Fruit fly (Drosophila melanogaster) whole organism, embryonic: ENCODE data around the gene Etfb.

Source experiments
- Atf6 ChIP-seq: fragments of 200-800 bp; sonication (Bioruptor generic); IDR thresholded peaks from 2 replicates; pipeline ENCODE4 v1.3.6; 2022; ENCODE audit warnings: missing biosample characterization, missing genetic modification characterization
- CG14014 ChIP-seq: fragments of 200-800 bp; sonication (Bioruptor generic); IDR thresholded peaks from 2 replicates; pipeline ENCODE4 v1.3.6; 2022; ENCODE audit warnings: missing biosample characterization, missing genetic modification characterization
- CG14050 ChIP-seq: fragments of 200-800 bp; sonication (Bioruptor generic); IDR thresholded peaks from 3 replicates; pipeline ENCODE4 v1.3.6; 2022; ENCODE audit warnings: missing biosample characterization, missing genetic modification characterization
- CG1602 ChIP-seq: fragments of 200-800 bp; sonication (Bioruptor generic); optimal IDR thresholded peaks from 3 replicates; lab custom pipeline; 2016; ENCODE audit warnings: missing biosample characterization, missing genetic modification characterization
- CG2120 ChIP-seq: fragments of 200-800 bp; sonication (Bioruptor generic); optimal IDR thresholded peaks from 3 replicates; lab custom pipeline; 2016; ENCODE audit warnings: missing biosample characterization, missing genetic modification characterization
- CG2678 ChIP-seq: fragments of 200-800 bp; sonication (Bioruptor generic); optimal IDR thresholded peaks from 3 replicates; lab custom pipeline; 2019; ENCODE audit warnings: missing biosample characterization, mild to moderate bottlenecking, missing genetic modification characterization, moderate library complexity
- CG30431 ChIP-seq: fragments of 200-800 bp; sonication (Bioruptor generic); optimal IDR thresholded peaks from 2 replicates; lab custom pipeline; 2017; ENCODE audit warnings: missing biosample characterization, missing genetic modification characterization
- CG7271 ChIP-seq: fragments of 200-800 bp; sonication (Bioruptor generic); optimal IDR thresholded peaks from 2 replicates; lab custom pipeline; 2018; ENCODE audit warnings: missing biosample characterization, mild to moderate bottlenecking, missing genetic modification characterization, moderate library complexity
- CG7963 ChIP-seq: fragments of 200-800 bp; sonication (Bioruptor generic); IDR thresholded peaks from 3 replicates; pipeline ENCODE4 v1.3.6; 2022; ENCODE audit warnings: missing biosample characterization, missing genetic modification characterization; ENCODE audit not compliant: partially characterized antibody
- CG8089 ChIP-seq: fragments of 200-800 bp; sonication (Bioruptor generic); optimal IDR thresholded peaks from 3 replicates; lab custom pipeline; 2016; ENCODE audit warnings: missing biosample characterization, missing genetic modification characterization
- CG8281 ChIP-seq: fragments of 200-800 bp; sonication (Bioruptor generic); optimal IDR thresholded peaks from 2 replicates; lab custom pipeline; 2018; ENCODE audit warnings: missing biosample characterization, mild to moderate bottlenecking, missing genetic modification characterization, moderate library complexity
- D ChIP-seq, 2 experiments: fragments of 200-800 bp in 1 of 2; fragments of >200 bp in 1 of 2; sonication (Bioruptor generic) in 1 of 2; optimal IDR thresholded peaks; 2 replicates in 1 of 2; 3 replicates in 1 of 2; lab custom pipeline; 2017; ENCODE audit warnings: mild to moderate bottlenecking in 1 of 2, missing biosample characterization in 1 of 2, missing genetic modification characterization in 1 of 2, missing genetic modification reagents in 1 of 2
- Eip74EF ChIP-seq, 2 experiments: fragments of 200-800 bp in 1 of 2; fragments of >200 bp in 1 of 2; sonication (Bioruptor generic) in 1 of 2; optimal IDR thresholded peaks; 2 replicates each; lab custom pipeline; 2017 to 2019; ENCODE audit warnings: missing biosample characterization in 2 of 2, missing genetic modification characterization in 2 of 2, mild to moderate bottlenecking in 1 of 2, moderate library complexity in 1 of 2
- H15 ChIP-seq: fragments of 200-800 bp; sonication (Bioruptor generic); IDR thresholded peaks from 3 replicates; pipeline ENCODE4 v1.3.6; 2022; ENCODE audit warnings: missing biosample characterization, missing genetic modification characterization
- HmgZ ChIP-seq: fragments of 200-800 bp; sonication (Bioruptor generic); optimal IDR thresholded peaks from 2 replicates; lab custom pipeline; 2018; ENCODE audit warnings: missing biosample characterization, mild to moderate bottlenecking, missing genetic modification characterization
- Hr3 ChIP-seq: fragments of 200-800 bp; sonication (Bioruptor generic); optimal IDR thresholded peaks from 3 replicates; lab custom pipeline; 2016; ENCODE audit warnings: missing biosample characterization, missing genetic modification characterization
- Lhr ChIP-seq: fragments of 200-800 bp; sonication (Bioruptor generic); optimal IDR thresholded peaks from 3 replicates; lab custom pipeline; 2017; ENCODE audit warnings: mild to moderate bottlenecking, missing biosample characterization, missing genetic modification reagents, missing genetic modification characterization
- Med ChIP-seq: fragments of 200-800 bp; sonication (Bioruptor generic); peaks from one replicate; lab custom pipeline; 2016; ENCODE audit warnings: missing biosample characterization, missing genetic modification characterization, mild to moderate bottlenecking, inconsistent platforms, moderate library complexity
- NC2α ChIP-seq: fragments of 200-800 bp; sonication (Bioruptor generic); optimal IDR thresholded peaks from 2 replicates; lab custom pipeline; 2016; ENCODE audit warnings: missing biosample characterization, missing genetic modification characterization
- Nf-YC ChIP-seq: fragments of 200-800 bp; optimal IDR thresholded peaks from 3 replicates; lab custom pipeline; 2019; ENCODE audit warnings: missing biosample characterization, mild to moderate bottlenecking, missing genetic modification characterization, moderate library complexity
- Poxn ChIP-seq: fragments of 200-800 bp; sonication (Bioruptor generic); IDR thresholded peaks from 2 replicates; pipeline ENCODE4 v1.3.6; 2022; ENCODE audit warnings: missing biosample characterization, missing genetic modification characterization
- Ptx1 ChIP-seq: fragments of 200-800 bp; sonication (Bioruptor generic); IDR thresholded peaks from 2 replicates; pipeline ENCODE4 v1.3.6; 2022; ENCODE audit warnings: missing biosample characterization, missing genetic modification characterization
- Ravus ChIP-seq: fragments of 200-800 bp; sonication (Bioruptor generic); IDR thresholded peaks from 2 replicates; pipeline ENCODE4 v1.3.6; 2022; ENCODE audit warnings: missing biosample characterization, missing genetic modification characterization
- Scr ChIP-seq: fragments of 200-800 bp; sonication (Bioruptor generic); IDR thresholded peaks from 2 replicates; pipeline ENCODE4 v1.3.6; 2022; ENCODE audit warnings: missing biosample characterization, missing genetic modification characterization; ENCODE audit not compliant: partially characterized antibody
- Sin3A ChIP-seq: fragments of >200 bp; optimal IDR thresholded peaks from 2 replicates; lab custom pipeline; 2018
- Six4 ChIP-seq: fragments of 200-800 bp; sonication (Bioruptor generic); optimal IDR thresholded peaks from 2 replicates; lab custom pipeline; 2016; ENCODE audit warnings: missing biosample characterization, missing genetic modification characterization
- Spps ChIP-seq: fragments of 200-800 bp; sonication (Bioruptor generic); optimal IDR thresholded peaks from 2 replicates; lab custom pipeline; 2018; ENCODE audit warnings: missing biosample characterization, mild to moderate bottlenecking, missing genetic modification characterization
- Stat92E ChIP-seq, 3 experiments: fragments of >200 bp in 2 of 3; fragments of 200-800 bp in 1 of 3; sonication (Bioruptor generic) in 1 of 3; optimal IDR thresholded peaks; 2 replicates each; lab custom pipeline; 2017 to 2019; ENCODE audit warnings: missing biosample characterization in 3 of 3, missing genetic modification characterization in 3 of 3, mild to moderate bottlenecking in 1 of 3, moderate library complexity in 1 of 3
- al ChIP-seq: fragments of 200-800 bp; sonication (Bioruptor generic); IDR thresholded peaks from 2 replicates; pipeline ENCODE4 v1.3.6; 2022; ENCODE audit warnings: missing biosample characterization, missing genetic modification characterization
- ara ChIP-seq: fragments of 200-800 bp; sonication (Bioruptor generic); IDR thresholded peaks from 2 replicates; pipeline ENCODE4 v1.3.6; 2022; ENCODE audit warnings: missing biosample characterization, missing genetic modification characterization
- ase ChIP-seq: fragments of 200-800 bp; sonication (Bioruptor generic); IDR thresholded peaks from 3 replicates; pipeline ENCODE4 v1.3.6; 2022; ENCODE audit warnings: missing biosample characterization, missing genetic modification characterization
- btn ChIP-seq: fragments of 200-800 bp; sonication (Bioruptor generic); optimal IDR thresholded peaks from 2 replicates; lab custom pipeline; 2016; ENCODE audit warnings: missing biosample characterization, missing genetic modification characterization
- corto ChIP-seq: fragments of 200-800 bp; sonication (Bioruptor generic); optimal IDR thresholded peaks from 2 replicates; lab custom pipeline; 2016; ENCODE audit warnings: missing biosample characterization, mild to moderate bottlenecking, missing genetic modification characterization, moderate library complexity
- crc ChIP-seq: fragments of 200-800 bp; sonication (Bioruptor generic); optimal IDR thresholded peaks from 2 replicates; lab custom pipeline; 2016; ENCODE audit warnings: missing biosample characterization, missing genetic modification characterization
- cwo ChIP-seq: fragments of 200-800 bp; sonication (Bioruptor generic); optimal IDR thresholded peaks from 3 replicates; lab custom pipeline; 2017; ENCODE audit warnings: missing biosample characterization, missing genetic modification characterization, mild to moderate bottlenecking, moderate library complexity, missing genetic modification reagents
- dmrt11E ChIP-seq: fragments of 200-800 bp; sonication (Bioruptor generic); optimal IDR thresholded peaks from 3 replicates; lab custom pipeline; 2018; ENCODE audit warnings: missing biosample characterization, mild to moderate bottlenecking, missing genetic modification characterization, moderate library complexity
- en ChIP-seq: fragments of 200-800 bp; sonication (Bioruptor generic); optimal IDR thresholded peaks from 2 replicates; lab custom pipeline; 2016; ENCODE audit warnings: missing biosample characterization, missing genetic modification characterization
- jumu ChIP-seq: fragments of 200-800 bp; sonication (Bioruptor generic); optimal IDR thresholded peaks from 3 replicates; lab custom pipeline; 2016; ENCODE audit warnings: missing biosample characterization, missing genetic modification characterization
- kay ChIP-seq: fragments of 200-800 bp; sonication (Bioruptor generic); optimal IDR thresholded peaks from 2 replicates; lab custom pipeline; 2016; ENCODE audit warnings: missing biosample characterization, missing genetic modification characterization
- lbe ChIP-seq: fragments of 200-800 bp; sonication (Bioruptor generic); optimal IDR thresholded peaks from 2 replicates; lab custom pipeline; 2016; ENCODE audit warnings: missing biosample characterization, mild to moderate bottlenecking, missing genetic modification characterization
- luna ChIP-seq: fragments of 200-800 bp; sonication (Bioruptor generic); optimal IDR thresholded peaks from 2 replicates; lab custom pipeline; 2016; ENCODE audit warnings: missing biosample characterization, missing genetic modification characterization
- nerfin-1 ChIP-seq: fragments of 200-800 bp; sonication (Bioruptor generic); optimal IDR thresholded peaks from 3 replicates; lab custom pipeline; 2019; ENCODE audit warnings: missing biosample characterization, mild to moderate bottlenecking, missing genetic modification characterization, moderate library complexity
- rib ChIP-seq: fragments of 200-800 bp; sonication (Bioruptor generic); IDR thresholded peaks from 2 replicates; pipeline ENCODE4 v1.3.6; 2022; ENCODE audit warnings: missing biosample characterization, missing genetic modification characterization
- sd ChIP-seq: fragments of 200-800 bp; sonication (Bioruptor generic); optimal IDR thresholded peaks from 3 replicates; lab custom pipeline; 2018; ENCODE audit warnings: missing biosample characterization, mild to moderate bottlenecking, missing genetic modification characterization, moderate library complexity
- sisA ChIP-seq: fragments of 200-800 bp; sonication (Bioruptor generic); IDR thresholded peaks from 2 replicates; pipeline ENCODE4 v1.3.6; 2022; ENCODE audit warnings: missing biosample characterization, missing genetic modification characterization
- stc ChIP-seq: fragments of 200-800 bp; sonication (Bioruptor generic); IDR thresholded peaks from 2 replicates; pipeline ENCODE4 v1.3.6; 2022; ENCODE audit warnings: missing biosample characterization, missing genetic modification characterization
- tio ChIP-seq: fragments of 200-800 bp; sonication (Bioruptor generic); optimal IDR thresholded peaks from 2 replicates; lab custom pipeline; 2017; ENCODE audit warnings: missing biosample characterization, missing genetic modification characterization, inconsistent platforms
- tx ChIP-seq: fragments of 200-800 bp; sonication (Bioruptor generic); optimal IDR thresholded peaks from 2 replicates; lab custom pipeline; 2016; ENCODE audit warnings: missing biosample characterization, missing genetic modification characterization
- unc-4 ChIP-seq: fragments of 200-800 bp; sonication (Bioruptor generic); IDR thresholded peaks from 2 replicates; pipeline ENCODE4 v1.3.6; 2022; ENCODE audit warnings: missing biosample characterization, missing genetic modification characterization; ENCODE audit not compliant: partially characterized antibody

Etfb gene

DNA sequence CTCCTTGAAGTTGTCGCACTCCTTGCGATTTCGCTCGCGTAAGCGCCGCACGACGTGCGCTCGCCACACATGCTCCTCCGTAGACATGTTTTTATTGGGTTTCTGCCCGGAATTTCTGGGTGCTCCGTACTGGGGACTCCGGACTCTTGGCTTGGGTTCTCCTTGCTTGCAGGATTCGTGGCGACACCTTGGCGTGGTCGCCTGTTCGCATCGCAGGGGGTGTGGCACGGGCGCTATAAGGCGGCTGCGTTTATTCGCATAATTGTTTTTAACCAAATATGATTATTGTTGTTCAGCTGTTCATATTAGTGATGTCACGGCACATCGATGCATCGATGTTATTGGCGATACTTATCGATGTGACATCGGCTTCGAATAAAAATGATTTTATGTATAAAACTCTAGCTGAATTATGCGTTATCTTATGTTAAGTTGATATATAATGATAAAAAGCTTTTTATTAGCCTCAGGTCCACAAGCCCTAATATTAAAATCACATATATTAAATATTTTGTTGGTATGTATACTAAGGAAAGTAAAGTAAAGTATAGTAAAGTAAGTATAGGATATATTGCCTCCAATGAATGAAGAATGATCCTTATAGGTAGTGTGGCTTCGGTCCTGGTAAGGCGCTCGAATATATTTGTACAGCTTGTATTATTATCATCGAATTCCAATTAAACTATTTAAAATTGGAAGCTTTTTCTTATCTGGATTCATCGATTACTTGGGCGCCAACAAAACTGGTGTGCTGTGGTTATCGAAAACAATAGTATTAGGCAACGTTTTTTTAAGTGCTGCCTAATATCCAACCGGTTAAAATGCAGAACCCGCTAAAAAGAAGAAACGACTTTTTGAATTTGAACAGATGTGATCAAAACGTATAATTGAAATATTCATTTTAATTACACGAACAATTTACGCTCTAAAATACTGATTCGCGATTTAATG, 32.3 kb upstream of the Etfb start, which contains the start of gene Atg16 (continued):
- no peak for TF ChIP-seq Nf-YC (tag; lab: Kevin White, UChicago)
- no peak for TF ChIP-seq HmgZ (tag; lab: Kevin White, UChicago)
- no peak for TF ChIP-seq ase (GFP tag; lab: Robert Waterston, UW)
- no peak for TF ChIP-seq D (optimal IDR thresholded peaks at IDR 0.05; lab: Kevin White, UChicago)
- TF ChIP-seq D (GFP tag; optimal IDR thresholded peaks at IDR 0.05; lab: Kevin White, UChicago): no peak
- peak; percentile 19 for TF ChIP-seq corto (GFP tag; lab: Kevin White, UChicago)
- TF ChIP-seq al (GFP tag; lab: Robert Waterston, UW): no peak
- no peak for TF ChIP-seq jumu
- TF ChIP-seq lbe (GFP tag; lab: Kevin White, UChicago): peak; percentile 50
- no peak for TF ChIP-seq Ptx1 (GFP tag; lab: Robert Waterston, UW)
- TF ChIP-seq CG30431: no peak
- TF ChIP-seq CG7963: peak; percentile 91
- peak; percentile 85 for TF ChIP-seq unc-4
- no peak for TF ChIP-seq CG8281 (tag; lab: Kevin White, UChicago)
- no peak for TF ChIP-seq ara (GFP tag; lab: Robert Waterston, UW)
- TF ChIP-seq kay (GFP tag; lab: Kevin White, UChicago): no peak
- no peak for TF ChIP-seq CG2678
- TF ChIP-seq CG7271 (tag; lab: Kevin White, UChicago): no peak
- no peak for TF ChIP-seq tio
- TF ChIP-seq Med (GFP tag; lab: Kevin White, UChicago): peak; percentile 84
- no peak for TF ChIP-seq CG8089
- no peak for TF ChIP-seq Atf6
- no peak for TF ChIP-seq sisA (GFP tag; lab: Robert Waterston, UW)
- TF ChIP-seq dmrt11E (tag; lab: Kevin White, UChicago): no peak
- TF ChIP-seq Six4 (GFP tag; lab: Kevin White, UChicago): no peak
- TF ChIP-seq Sin3A (lab: Kevin White, UChicago): peak; percentile 6
- no peak for TF ChIP-seq en
- TF ChIP-seq luna: no peak
- no peak for TF ChIP-seq CG14014 (GFP tag; lab: Robert Waterston, UW)
- TF ChIP-seq Poxn (GFP tag; lab: Robert Waterston, UW): no peak
- TF ChIP-seq stc (GFP tag; lab: Robert Waterston, UW): no peak
- no peak for TF ChIP-seq Stat92E (GFP tag; optimal IDR thresholded peaks at IDR 0.05; lab: Kevin White, UChicago)
- TF ChIP-seq CG1602 (GFP tag; lab: Kevin White, UChicago): no peak
- TF ChIP-seq rib (GFP tag; lab: Robert Waterston, UW): no peak
- TF ChIP-seq Lhr (GFP tag; lab: Kevin White, UChicago): no peak
- TF ChIP-seq H15 (GFP tag; lab: Robert Waterston, UW): no peak
- TF ChIP-seq Scr (GFP tag; lab: Robert Waterston, UW): peak; percentile 95
- peak; percentile 36 for TF ChIP-seq CG2120
- no peak for TF ChIP-seq nerfin-1 (tag; lab: Kevin White, UChicago)
- no peak for TF ChIP-seq Hr3 (GFP tag; lab: Kevin White, UChicago)
- TF ChIP-seq Eip74EF (GFP tag; optimal IDR thresholded peaks at IDR 0.05; lab: Kevin White, UChicago): no peak
- no peak for TF ChIP-seq sd (tag; lab: Kevin White, UChicago)
- TF ChIP-seq btn (GFP tag; lab: Kevin White, UChicago): no peak
- TF ChIP-seq tx (GFP tag; lab: Kevin White, UChicago): no peak
- no peak for TF ChIP-seq Ravus (GFP tag; lab: Robert Waterston, UW)
- no peak for TF ChIP-seq CG14050
- no peak for TF ChIP-seq NC2α (GFP tag; lab: Kevin White, UChicago)
- no peak for TF ChIP-seq cwo (GFP tag; lab: Kevin White, UChicago)
- no peak for TF ChIP-seq Spps
- no peak for TF ChIP-seq crc (GFP tag; lab: Kevin White, UChicago)
